Fruit fly (Drosophila melanogaster): Measurements from ENCODE around the gene CG12541.

Gene CG12541

dm6 chrX:6995258-6995657, 70.6 kb downstream of the CG12541 start:
- no peak for TF ChIP-seq noc (tag; optimal IDR thresholded peaks at IDR 0.05)

- TF ChIP-seq noc (tag; optimal IDR thresholded peaks at IDR 0.05) = no peak
Measured at dm6 chrX:6994473-6995179, 71.2 kb downstream of the CG12541 start.

- TF ChIP-seq noc (tag; optimal IDR thresholded peaks at IDR 0.05) = peak; percentile 75
Measured at dm6 chrX:6993753-6994152, 72.1 kb downstream of the CG12541 start.

dm6 chrX:6993350-6993749, 72.5 kb downstream of the CG12541 start, which contains the start of gene Inx7:
Gene Inx7 (minus strand): TSS chrX:6993612.
- TF ChIP-seq noc (tag; optimal IDR thresholded peaks at IDR 0.05) = no peak

- no peak for TF ChIP-seq noc (tag; optimal IDR thresholded peaks at IDR 0.05)
Measured at dm6 chrX:6991286-6991685, 74.6 kb downstream of the CG12541 start, which contains the start of gene ogre. Gene ogre (minus strand): TSS chrX:6991318.

- TF ChIP-seq noc (tag; optimal IDR thresholded peaks at IDR 0.05) = peak; percentile 38
Measured at dm6 chrX:6990105-6990504, 75.7 kb downstream of the CG12541 start.

dm6 chrX:6988632-6989338, 77.1 kb downstream of the CG12541 start:
- no peak for TF ChIP-seq noc (tag; optimal IDR thresholded peaks at IDR 0.05)

dm6 chrX:6988082-6988481, 77.8 kb downstream of the CG12541 start:
- peak; percentile 14 for TF ChIP-seq noc (tag; optimal IDR thresholded peaks at IDR 0.05)

- TF ChIP-seq noc (tag; optimal IDR thresholded peaks at IDR 0.05) = no peak
Measured at dm6 chrX:6987091-6987490, 78.8 kb downstream of the CG12541 start.

dm6 chrX:6985980-6986827, 79.6 kb downstream of the CG12541 start, which contains the start of gene bou:
Gene bou (plus strand): TSS chrX:6986486.
- TF ChIP-seq noc (tag; optimal IDR thresholded peaks at IDR 0.05) = no peak

- peak; percentile 88 for TF ChIP-seq noc (tag; optimal IDR thresholded peaks at IDR 0.05)
Measured at dm6 chrX:6985182-6985851, 80.5 kb downstream of the CG12541 start.

- no peak for TF ChIP-seq noc (tag; optimal IDR thresholded peaks at IDR 0.05)
Measured at dm6 chrX:6983500-6984320, 82.1 kb downstream of the CG12541 start.

dm6 chrX:6982705-6983384, 83.0 kb downstream of the CG12541 start:
- TF ChIP-seq noc (tag; optimal IDR thresholded peaks at IDR 0.05) = no peak

- TF ChIP-seq noc (tag; optimal IDR thresholded peaks at IDR 0.05) = peak; percentile 19
Measured at dm6 chrX:6982054-6982453, 83.8 kb downstream of the CG12541 start.

Measured in whole organism, larva.